Fruit fly (Drosophila melanogaster) whole organism, embryonic: Measurements from ENCODE around the gene CG4953.

Experiments used
- Abd-B ChIP-seq: fragments of 200-800 bp; sonication (Bioruptor generic); optimal IDR thresholded peaks from 2 replicates; lab custom pipeline; 2018; ENCODE audit warnings: missing biosample characterization, mild to moderate bottlenecking, missing genetic modification characterization, moderate library complexity
- Awh ChIP-seq: fragments of 200-800 bp; sonication (Bioruptor generic); IDR thresholded peaks from 2 replicates; pipeline ENCODE4, ENCODE4 v1.3.6; 2022; ENCODE audit warnings: missing biosample characterization, missing genetic modification characterization
- BEAF-32 ChIP-seq: fragments of 200-800 bp; sonication (Bioruptor generic); optimal IDR thresholded peaks from 3 replicates; lab custom pipeline; 2017; ENCODE audit warnings: missing biosample characterization, missing genetic modification characterization, mild to moderate bottlenecking, moderate library complexity, missing genetic modification reagents
- CG10274 ChIP-seq: fragments of 200-800 bp; sonication (Bioruptor generic); optimal IDR thresholded peaks from 3 replicates; lab custom pipeline; 2017; ENCODE audit warnings: missing biosample characterization, mild to moderate bottlenecking, missing genetic modification characterization
- CG12391 ChIP-seq: fragments of 200-800 bp; sonication (Bioruptor generic); optimal IDR thresholded peaks from 3 replicates; lab custom pipeline; 2018; ENCODE audit warnings: missing biosample characterization, mild to moderate bottlenecking, missing genetic modification characterization, moderate library complexity
- CG12942 ChIP-seq: fragments of 200-800 bp; sonication (Bioruptor generic); optimal IDR thresholded peaks from 3 replicates; lab custom pipeline; 2016; ENCODE audit warnings: missing biosample characterization, missing genetic modification characterization
- CG14860 ChIP-seq: fragments of 200-800 bp; sonication (Bioruptor generic); IDR thresholded peaks from 3 replicates; pipeline ENCODE4 v1.3.6; 2022; ENCODE audit warnings: missing biosample characterization, missing genetic modification characterization; ENCODE audit not compliant: partially characterized antibody
- CG17361 ChIP-seq: fragments of 200-800 bp; sonication (Bioruptor generic); IDR thresholded peaks from 3 replicates; pipeline ENCODE4 v1.3.6; 2022; ENCODE audit warnings: missing biosample characterization, missing genetic modification characterization
- CG18262 ChIP-seq: fragments of 200-800 bp; optimal IDR thresholded peaks from 3 replicates; lab custom pipeline; 2019; ENCODE audit warnings: missing biosample characterization, mild to moderate bottlenecking, missing genetic modification characterization, moderate library complexity
- CG2120 ChIP-seq: fragments of 200-800 bp; sonication (Bioruptor generic); optimal IDR thresholded peaks from 3 replicates; lab custom pipeline; 2016; ENCODE audit warnings: missing biosample characterization, missing genetic modification characterization
- CG2129 ChIP-seq: fragments of 200-800 bp; sonication (Bioruptor generic); IDR thresholded peaks from 2 replicates; pipeline ENCODE4 v1.3.6; 2022; ENCODE audit warnings: missing biosample characterization, missing genetic modification characterization; ENCODE audit not compliant: partially characterized antibody
- CG30403 ChIP-seq: fragments of 200-800 bp; sonication (Bioruptor generic); optimal IDR thresholded peaks from 3 replicates; lab custom pipeline; 2016; ENCODE audit warnings: missing biosample characterization, missing genetic modification characterization
- CG31441 ChIP-seq: fragments of 200-800 bp; sonication (Bioruptor generic); IDR thresholded peaks from 2 replicates; pipeline ENCODE4 v1.3.6; 2022; ENCODE audit warnings: missing biosample characterization, missing genetic modification characterization
- CG3163 ChIP-seq: fragments of 200-800 bp; sonication (Bioruptor generic); optimal IDR thresholded peaks from 3 replicates; lab custom pipeline; 2016; ENCODE audit warnings: missing biosample characterization, missing genetic modification characterization
- CG33213 ChIP-seq: fragments of 200-800 bp; sonication (Bioruptor generic); optimal IDR thresholded peaks from 3 replicates; lab custom pipeline; 2016; ENCODE audit warnings: missing biosample characterization, missing genetic modification characterization
- CG34224 ChIP-seq: fragments of 200-800 bp; sonication (Bioruptor generic); IDR thresholded peaks from 3 replicates; pipeline ENCODE4 v1.3.6; 2022; ENCODE audit warnings: missing biosample characterization, missing genetic modification characterization; ENCODE audit not compliant: partially characterized antibody
- CG3838 ChIP-seq: fragments of 200-800 bp; sonication (Bioruptor generic); optimal IDR thresholded peaks from 3 replicates; lab custom pipeline; 2016; ENCODE audit warnings: missing biosample characterization, missing genetic modification characterization
- CG4820 ChIP-seq: fragments of 200-800 bp; sonication (Bioruptor generic); optimal IDR thresholded peaks from 3 replicates; lab custom pipeline; 2016; ENCODE audit warnings: missing biosample characterization, missing genetic modification characterization
- CG7271 ChIP-seq: fragments of 200-800 bp; sonication (Bioruptor generic); optimal IDR thresholded peaks from 2 replicates; lab custom pipeline; 2018; ENCODE audit warnings: missing biosample characterization, mild to moderate bottlenecking, missing genetic modification characterization, moderate library complexity
- CG8290 ChIP-seq, 3 experiments: fragments of 200-800 bp; sonication (Bioruptor generic); optimal IDR thresholded peaks; 2 replicates each; lab custom pipeline; 2016 to 2019; ENCODE audit warnings: missing biosample characterization in 3 of 3, missing genetic modification characterization in 3 of 3, mild to moderate bottlenecking in 2 of 3, moderate library complexity in 1 of 3
- CG8924 ChIP-seq: fragments of 200-800 bp; optimal IDR thresholded peaks from 3 replicates; lab custom pipeline; 2019; ENCODE audit warnings: missing biosample characterization, mild to moderate bottlenecking, missing genetic modification characterization, moderate library complexity
- CG9215 ChIP-seq: fragments of 200-800 bp; sonication (Bioruptor generic); IDR thresholded peaks from 2 replicates; pipeline ENCODE4 v1.3.6; 2022; ENCODE audit warnings: missing biosample characterization, missing genetic modification characterization
- CG9437 ChIP-seq: fragments of 200-800 bp; sonication (Bioruptor generic); optimal IDR thresholded peaks from 2 replicates; lab custom pipeline; 2018; ENCODE audit warnings: missing biosample characterization, mild to moderate bottlenecking, missing genetic modification characterization
- CG9932 ChIP-seq: fragments of 200-800 bp; sonication (Bioruptor generic); IDR thresholded peaks from 2 replicates; pipeline ENCODE4 v1.3.6; 2022; ENCODE audit warnings: missing biosample characterization, missing genetic modification characterization
- Dll ChIP-seq: fragments of 200-800 bp; sonication (Bioruptor generic); IDR thresholded peaks from 4 replicates; pipeline ENCODE4 v1.3.6; 2022; ENCODE audit warnings: missing biosample characterization, missing genetic modification characterization; ENCODE audit not compliant: partially characterized antibody
- E2f2 ChIP-seq: fragments of 200-800 bp; sonication (Bioruptor generic); IDR thresholded peaks from 2 replicates; pipeline ENCODE4 v1.3.6; 2022; ENCODE audit warnings: missing biosample characterization, missing genetic modification characterization
- Ets65A ChIP-seq: fragments of 200-800 bp; sonication (Bioruptor generic); peaks from one replicate; lab custom pipeline; 2016; ENCODE audit warnings: missing biosample characterization, missing genetic modification characterization
- Fer1 ChIP-seq: fragments of 200-800 bp; sonication (Bioruptor generic); optimal IDR thresholded peaks from 2 replicates; lab custom pipeline; 2017; ENCODE audit warnings: missing biosample characterization, mild to moderate bottlenecking, missing genetic modification characterization
- HLH4C ChIP-seq: fragments of 200-800 bp; sonication (Bioruptor generic); IDR thresholded peaks from 3 replicates; pipeline ENCODE4 v1.3.6; 2022; ENCODE audit warnings: missing biosample characterization, missing genetic modification characterization; ENCODE audit not compliant: partially characterized antibody
- Hr3 ChIP-seq: fragments of 200-800 bp; sonication (Bioruptor generic); optimal IDR thresholded peaks from 3 replicates; lab custom pipeline; 2016; ENCODE audit warnings: missing biosample characterization, missing genetic modification characterization
- Hr78 ChIP-seq, 2 experiments: fragments of 200-800 bp in 1 of 2; fragments of >200 bp in 1 of 2; sonication (Bioruptor generic) in 1 of 2; optimal IDR thresholded peaks; 2 replicates each; lab custom pipeline; 2017 to 2019; ENCODE audit warnings: missing biosample characterization in 2 of 2, missing genetic modification characterization in 2 of 2, mild to moderate bottlenecking in 1 of 2, moderate library complexity in 1 of 2
- Jarid2 ChIP-seq: fragments of 200-800 bp; sonication (Bioruptor generic); optimal IDR thresholded peaks from 3 replicates; lab custom pipeline; 2017; ENCODE audit warnings: mild to moderate bottlenecking, missing biosample characterization, missing genetic modification reagents, missing genetic modification characterization
- MTF-1 ChIP-seq: fragments of 200-800 bp; sonication (Bioruptor generic); optimal IDR thresholded peaks from 2 replicates; lab custom pipeline; 2018; ENCODE audit warnings: missing biosample characterization, mild to moderate bottlenecking, missing genetic modification characterization, borderline replicate concordance
- NC2β ChIP-seq: fragments of 200-800 bp; sonication (Bioruptor generic); optimal IDR thresholded peaks from 2 replicates; lab custom pipeline; 2016; ENCODE audit warnings: missing biosample characterization, missing genetic modification characterization
- Sox100B ChIP-seq: fragments of 200-800 bp; sonication (Bioruptor generic); optimal IDR thresholded peaks from 3 replicates; lab custom pipeline; 2018; ENCODE audit warnings: missing biosample characterization, mild to moderate bottlenecking, missing genetic modification characterization
- Sry-δ ChIP-seq: fragments of 200-800 bp; sonication (Bioruptor generic); optimal IDR thresholded peaks from 2 replicates; lab custom pipeline; 2016; ENCODE audit warnings: missing biosample characterization, missing genetic modification characterization
- amos ChIP-seq: fragments of 200-800 bp; sonication (Bioruptor generic); IDR thresholded peaks from 2 replicates; pipeline ENCODE4 v1.3.6; 2022; ENCODE audit warnings: missing biosample characterization, missing genetic modification characterization; ENCODE audit not compliant: partially characterized antibody
- dimm ChIP-seq: fragments of 200-800 bp; sonication (Bioruptor generic); IDR thresholded peaks from 2 replicates; pipeline ENCODE4 v1.3.6; 2022; ENCODE audit warnings: missing biosample characterization, missing genetic modification characterization
- ftz-f1 ChIP-seq: fragments of 200-800 bp; sonication (Bioruptor generic); optimal IDR thresholded peaks from 2 replicates; lab custom pipeline; 2016; ENCODE audit warnings: missing biosample characterization, missing genetic modification characterization
- gcm ChIP-seq: fragments of 200-800 bp; sonication (Bioruptor generic); optimal IDR thresholded peaks from 2 replicates; lab custom pipeline; 2019; ENCODE audit warnings: missing biosample characterization, mild to moderate bottlenecking, missing genetic modification characterization, moderate library complexity
- gem ChIP-seq: fragments of 200-800 bp; sonication (Bioruptor generic); optimal IDR thresholded peaks from 2 replicates; lab custom pipeline; 2019; ENCODE audit warnings: missing biosample characterization, mild to moderate bottlenecking, missing genetic modification characterization, moderate library complexity
- hbn ChIP-seq: fragments of 200-800 bp; sonication (Bioruptor generic); IDR thresholded peaks from 2 replicates; pipeline ENCODE4 v1.3.6; 2022; ENCODE audit warnings: missing biosample characterization, missing genetic modification characterization; ENCODE audit not compliant: partially characterized antibody
- lab ChIP-seq: fragments of 200-800 bp; sonication (Bioruptor generic); optimal IDR thresholded peaks from 3 replicates; lab custom pipeline; 2017; ENCODE audit warnings: missing biosample characterization, missing genetic modification characterization, mild to moderate bottlenecking, moderate library complexity, missing genetic modification reagents
- peb ChIP-seq: fragments of 200-800 bp; sonication (Bioruptor generic); IDR thresholded peaks from 2 replicates; pipeline ENCODE4 v1.3.6; 2022; ENCODE audit warnings: missing biosample characterization, missing genetic modification characterization
- sna ChIP-seq: fragments of 200-800 bp; sonication (Bioruptor generic); IDR thresholded peaks from 2 replicates; pipeline ENCODE4 v1.3.6; 2022; ENCODE audit warnings: missing biosample characterization, missing genetic modification characterization; ENCODE audit not compliant: partially characterized antibody
- tio ChIP-seq: fragments of 200-800 bp; sonication (Bioruptor generic); optimal IDR thresholded peaks from 2 replicates; lab custom pipeline; 2017; ENCODE audit warnings: missing biosample characterization, missing genetic modification characterization, inconsistent platforms
- trem ChIP-seq: fragments of 200-800 bp; optimal IDR thresholded peaks from 3 replicates; lab custom pipeline; 2019; ENCODE audit warnings: missing biosample characterization, mild to moderate bottlenecking, missing genetic modification characterization, moderate library complexity
- z ChIP-seq: fragments of 200-800 bp; sonication (Bioruptor generic); IDR thresholded peaks from 3 replicates; pipeline ENCODE4 v1.3.6; 2022; ENCODE audit warnings: missing biosample characterization, missing genetic modification characterization

CG4953 gene

DNA sequence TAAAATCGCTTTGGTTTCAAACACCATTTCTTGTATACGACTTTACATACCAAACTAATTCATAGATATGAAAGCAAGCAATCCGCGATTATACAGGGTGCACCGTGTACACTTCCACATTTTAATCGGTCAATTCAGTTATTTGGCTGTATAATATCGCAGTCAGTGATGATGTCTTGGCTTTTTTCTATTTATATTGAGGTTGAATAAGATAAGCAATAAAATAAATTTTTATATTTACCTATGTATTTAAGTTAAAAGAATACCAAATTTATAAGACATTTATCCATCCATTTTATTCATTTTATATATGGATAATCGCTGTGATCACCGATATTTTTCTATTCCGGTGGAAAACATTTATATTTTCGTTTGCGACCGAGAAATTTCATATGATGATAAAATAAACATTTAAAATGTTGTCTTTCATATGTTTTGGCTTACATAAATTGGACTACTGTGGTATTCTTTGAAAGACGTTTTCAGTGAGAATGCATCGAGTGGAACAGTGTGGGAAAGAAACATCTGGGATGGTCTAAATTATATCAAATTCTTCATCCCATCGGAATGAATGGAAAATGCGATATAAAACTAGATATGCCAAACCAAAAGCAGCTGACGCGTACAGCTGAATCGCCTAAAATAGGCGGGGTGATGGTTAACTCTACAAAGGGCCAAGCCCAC is 39.6 kb upstream of the CG4953 start, which contains the start of gene CG5708 (continued):
- TF ChIP-seq Jarid2 (GFP tag; lab: Kevin White, UChicago): no peak
- no peak for TF ChIP-seq CG9932 (GFP tag; lab: Robert Waterston, UW)
- no peak for TF ChIP-seq Hr3 (GFP tag; lab: Kevin White, UChicago)
- no peak for TF ChIP-seq dimm (GFP tag; lab: Robert Waterston, UW)
- TF ChIP-seq CG4820 (GFP tag; lab: Kevin White, UChicago): no peak
- TF ChIP-seq lab (GFP tag; lab: Kevin White, UChicago): no peak
- no peak for TF ChIP-seq CG9437
- peak; percentile 24 for TF ChIP-seq Sox100B
- TF ChIP-seq CG12942: no peak
- peak; percentile 68; the same call in 1 of the 2 replicates for TF ChIP-seq amos (GFP tag; lab: Robert Waterston, UW)
- TF ChIP-seq Fer1 (GFP tag; lab: Kevin White, UChicago): no peak
- TF ChIP-seq ftz-f1: no peak
- no peak for TF ChIP-seq sna (GFP tag; lab: Robert Waterston, UW)
- TF ChIP-seq CG12391: peak; percentile 34
- TF ChIP-seq peb: no peak
- no peak for TF ChIP-seq trem (tag; lab: Kevin White, UChicago)
- TF ChIP-seq gcm (GFP tag; lab: Kevin White, UChicago): no peak
- TF ChIP-seq CG30403 (GFP tag; lab: Kevin White, UChicago): no peak
- peak; percentile 51 for TF ChIP-seq Abd-B (GFP tag; lab: Kevin White, UChicago)
- no peak for TF ChIP-seq Hr78 (GFP tag; optimal IDR thresholded peaks at IDR 0.05; lab: Kevin White, UChicago)
- TF ChIP-seq tio (GFP tag; lab: Kevin White, UChicago): no peak
- no peak for TF ChIP-seq CG33213 (GFP tag; lab: Kevin White, UChicago)
- TF ChIP-seq NC2β (GFP tag; lab: Kevin White, UChicago): no peak
- TF ChIP-seq z (GFP tag; lab: Robert Waterston, UW): no peak
- TF ChIP-seq CG3838 (GFP tag; lab: Kevin White, UChicago): no peak
- TF ChIP-seq Awh (GFP tag; lab: Robert Waterston, UW): no peak
- TF ChIP-seq CG18262 (tag; lab: Kevin White, UChicago): peak; percentile 37
- no peak for TF ChIP-seq E2f2 (GFP tag; lab: Robert Waterston, UW)
- no peak for TF ChIP-seq MTF-1
- peak; percentile 40 for TF ChIP-seq gem

DNA sequence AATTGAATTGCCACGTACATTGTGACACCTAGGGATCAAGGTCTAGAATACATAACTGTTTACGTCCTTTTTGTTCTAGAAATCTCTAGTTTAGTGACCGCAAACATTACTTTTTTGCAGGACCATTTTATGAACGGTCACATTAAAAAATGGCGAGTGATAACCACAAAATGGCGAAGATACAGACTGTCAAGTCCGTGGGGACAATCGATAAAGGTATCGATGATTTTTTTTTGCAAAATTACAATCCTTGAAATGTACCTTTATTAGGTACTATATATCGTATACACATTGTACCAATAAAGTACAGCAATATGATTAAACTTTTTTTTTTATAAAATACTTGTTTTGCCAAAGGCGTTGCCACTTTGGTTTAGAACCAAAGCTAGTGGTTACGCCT is 36.0 kb upstream of the CG4953 start:
- TF ChIP-seq BEAF-32: peak; percentile 62
- TF ChIP-seq CG9215 (GFP tag; lab: Robert Waterston, UW): no peak
- no peak for TF ChIP-seq lab (GFP tag; lab: Kevin White, UChicago)
- 0 out of 2 replicates have a peak, but pooled peaks have one; percentile 50 for TF ChIP-seq sna (GFP tag; lab: Robert Waterston, UW)
- TF ChIP-seq CG31441 (GFP tag; lab: Robert Waterston, UW): no peak
- TF ChIP-seq HLH4C (GFP tag; lab: Robert Waterston, UW): peak; percentile 47; the same call in 1 of the 3 replicates
- TF ChIP-seq Sry-δ: peak; percentile 56
- no peak for TF ChIP-seq CG8924 (tag; lab: Kevin White, UChicago)
- TF ChIP-seq Ets65A (GFP tag; lab: Kevin White, UChicago): no peak
- 0 out of 2 replicates have a peak, but pooled peaks have one; percentile 30 for TF ChIP-seq hbn
- TF ChIP-seq Dll: peak; percentile 54; the same call in 3 of the 4 replicates
- TF ChIP-seq CG17361: 0 out of 3 replicates have a peak, but pooled peaks have one; percentile 10
- TF ChIP-seq CG34224 (GFP tag; lab: Robert Waterston, UW): peak; percentile 44
- TF ChIP-seq CG2129: 0 out of 2 replicates have a peak, but pooled peaks have one; percentile 26
- TF ChIP-seq CG14860: 0 out of 3 replicates have a peak, but pooled peaks have one; percentile 35
- TF ChIP-seq CG10274: no peak
- no peak for TF ChIP-seq CG7271 (tag; lab: Kevin White, UChicago)
- TF ChIP-seq CG8290 (GFP tag; optimal IDR thresholded peaks at IDR 0.05; lab: Kevin White, UChicago): peak; percentile 81
- TF ChIP-seq CG8290 (tag; optimal IDR thresholded peaks at IDR 0.05; lab: Kevin White, UChicago): peak; percentile 25 to 72
- no peak for TF ChIP-seq CG2120 (GFP tag; lab: Kevin White, UChicago)
- no peak for TF ChIP-seq CG3163
